Fruit fly (Drosophila melanogaster) whole organism, embryonic: ENCODE data around the gene CG3630.

Experiments
- BEAF-32 ChIP-seq: fragments of 200-800 bp; sonication (Bioruptor generic); optimal IDR thresholded peaks from 3 replicates; lab custom pipeline; 2017; ENCODE audit warnings: missing biosample characterization, missing genetic modification characterization, mild to moderate bottlenecking, moderate library complexity, missing genetic modification reagents
- CG14710 ChIP-seq: fragments of 200-800 bp; sonication (Bioruptor generic); optimal IDR thresholded peaks from 3 replicates; lab custom pipeline; 2019; ENCODE audit warnings: missing biosample characterization, mild to moderate bottlenecking, missing genetic modification characterization, moderate library complexity
- CG15514 ChIP-seq: fragments of 200-800 bp; sonication (Bioruptor generic); optimal IDR thresholded peaks from 3 replicates; lab custom pipeline; 2017; ENCODE audit warnings: missing biosample characterization, missing genetic modification characterization, mild to moderate bottlenecking, moderate library complexity, missing genetic modification reagents
- CG17186 ChIP-seq: fragments of 200-800 bp; sonication (Bioruptor generic); optimal IDR thresholded peaks from 3 replicates; lab custom pipeline; 2017; ENCODE audit warnings: missing biosample characterization, missing genetic modification reagents, missing genetic modification characterization
- CG18011 ChIP-seq: fragments of 200-800 bp; sonication (Bioruptor generic); optimal IDR thresholded peaks from 2 replicates; lab custom pipeline; 2017; ENCODE audit warnings: missing biosample characterization, missing genetic modification characterization, mild to moderate bottlenecking, moderate library complexity, missing genotype
- CG1832 ChIP-seq: fragments of 200-800 bp; sonication (Bioruptor generic); optimal IDR thresholded peaks from 2 replicates; lab custom pipeline; 2017; ENCODE audit warnings: missing biosample characterization, mild to moderate bottlenecking, missing genetic modification characterization, inconsistent platforms
- CG34376 ChIP-seq: fragments of 200-800 bp; sonication (Bioruptor generic); optimal IDR thresholded peaks from 2 replicates; lab custom pipeline; 2018; ENCODE audit warnings: missing biosample characterization, mild to moderate bottlenecking, missing genetic modification characterization
- CG6854 ChIP-seq: fragments of 200-800 bp; sonication (Bioruptor generic); optimal IDR thresholded peaks from 3 replicates; lab custom pipeline; 2017; ENCODE audit warnings: missing biosample characterization, mild to moderate bottlenecking, missing genetic modification characterization
- CG7357 ChIP-seq: fragments of 200-800 bp; sonication (Bioruptor generic); IDR thresholded peaks from 3 replicates; pipeline ENCODE4 v1.3.6; 2022; ENCODE audit warnings: missing biosample characterization, missing genetic modification characterization
- CG7839 ChIP-seq: fragments of 200-800 bp; sonication (Bioruptor generic); optimal IDR thresholded peaks from 3 replicates; lab custom pipeline; 2018; ENCODE audit warnings: missing biosample characterization, mild to moderate bottlenecking, missing genetic modification characterization, moderate library complexity
- CG7963 ChIP-seq: fragments of 200-800 bp; sonication (Bioruptor generic); IDR thresholded peaks from 3 replicates; pipeline ENCODE4 v1.3.6; 2022; ENCODE audit warnings: missing biosample characterization, missing genetic modification characterization; ENCODE audit not compliant: partially characterized antibody
- CG8924 ChIP-seq: fragments of 200-800 bp; optimal IDR thresholded peaks from 3 replicates; lab custom pipeline; 2019; ENCODE audit warnings: missing biosample characterization, mild to moderate bottlenecking, missing genetic modification characterization, moderate library complexity
- CHES-1-like ChIP-seq: fragments of 200-800 bp; sonication (Bioruptor generic); optimal IDR thresholded peaks from 2 replicates; lab custom pipeline; 2016; ENCODE audit warnings: missing biosample characterization, missing genetic modification characterization
- CTCF ChIP-seq: fragments of 200-800 bp; sonication (Bioruptor generic); optimal IDR thresholded peaks from 2 replicates; lab custom pipeline; 2017; ENCODE audit warnings: missing biosample characterization, mild to moderate bottlenecking, missing genetic modification characterization, moderate library complexity
- Dbx ChIP-seq: fragments of 200-800 bp; sonication (Bioruptor generic); IDR thresholded peaks from 3 replicates; pipeline ENCODE4 v1.3.6; 2022; ENCODE audit warnings: missing biosample characterization, missing genetic modification characterization
- Dll ChIP-seq: fragments of 200-800 bp; sonication (Bioruptor generic); IDR thresholded peaks from 4 replicates; pipeline ENCODE4 v1.3.6; 2022; ENCODE audit warnings: missing biosample characterization, missing genetic modification characterization; ENCODE audit not compliant: partially characterized antibody
- Dp ChIP-seq: fragments of 200-800 bp; sonication (Bioruptor generic); optimal IDR thresholded peaks from 2 replicates; lab custom pipeline; 2018; ENCODE audit warnings: missing biosample characterization, mild to moderate bottlenecking, missing genetic modification characterization, moderate library complexity
- E2f2 ChIP-seq: fragments of 200-800 bp; sonication (Bioruptor generic); IDR thresholded peaks from 2 replicates; pipeline ENCODE4 v1.3.6; 2022; ENCODE audit warnings: missing biosample characterization, missing genetic modification characterization
- HLH4C ChIP-seq: fragments of 200-800 bp; sonication (Bioruptor generic); IDR thresholded peaks from 3 replicates; pipeline ENCODE4 v1.3.6; 2022; ENCODE audit warnings: missing biosample characterization, missing genetic modification characterization; ENCODE audit not compliant: partially characterized antibody
- Hr78 ChIP-seq, 2 experiments: fragments of 200-800 bp in 1 of 2; fragments of >200 bp in 1 of 2; sonication (Bioruptor generic) in 1 of 2; optimal IDR thresholded peaks; 2 replicates each; lab custom pipeline; 2017 to 2019; ENCODE audit warnings: missing biosample characterization in 2 of 2, missing genetic modification characterization in 2 of 2, mild to moderate bottlenecking in 1 of 2, moderate library complexity in 1 of 2
- MBD-R2 ChIP-seq: fragments of 200-800 bp; sonication (Bioruptor generic); IDR thresholded peaks from 2 replicates; pipeline ENCODE4 v1.3.6; 2022; ENCODE audit warnings: missing biosample characterization, missing genetic modification characterization
- Oaz ChIP-seq: fragments of 200-800 bp; sonication (Bioruptor generic); IDR thresholded peaks from 2 replicates; pipeline ENCODE4 v1.3.6; 2022; ENCODE audit warnings: missing biosample characterization, missing genetic modification characterization
- Optix ChIP-seq: fragments of 200-800 bp; sonication (Bioruptor generic); IDR thresholded peaks from 3 replicates; pipeline ENCODE4 v1.3.6; 2022; ENCODE audit warnings: missing biosample characterization, missing genetic modification characterization
- Pdp1 ChIP-seq, 2 experiments: fragments of 200-800 bp; sonication (Bioruptor generic); optimal IDR thresholded peaks; 3 replicates each; lab custom pipeline; 2016; ENCODE audit warnings: missing biosample characterization in 2 of 2, missing genetic modification characterization in 2 of 2, mild to moderate bottlenecking in 1 of 2, moderate library complexity in 1 of 2
- Sox102F ChIP-seq: fragments of 200-800 bp; sonication (Bioruptor generic); optimal IDR thresholded peaks from 2 replicates; lab custom pipeline; 2018; ENCODE audit warnings: missing biosample characterization, mild to moderate bottlenecking, missing genetic modification characterization, moderate library complexity
- Sry-δ ChIP-seq: fragments of 200-800 bp; sonication (Bioruptor generic); optimal IDR thresholded peaks from 2 replicates; lab custom pipeline; 2016; ENCODE audit warnings: missing biosample characterization, missing genetic modification characterization
- amos ChIP-seq: fragments of 200-800 bp; sonication (Bioruptor generic); IDR thresholded peaks from 2 replicates; pipeline ENCODE4 v1.3.6; 2022; ENCODE audit warnings: missing biosample characterization, missing genetic modification characterization; ENCODE audit not compliant: partially characterized antibody
- ato ChIP-seq: fragments of 200-800 bp; sonication (Bioruptor generic); IDR thresholded peaks from 2 replicates; pipeline ENCODE4 v1.3.6; 2022; ENCODE audit warnings: missing biosample characterization, missing genetic modification characterization; ENCODE audit not compliant: partially characterized antibody
- crp ChIP-seq, 2 experiments: fragments of 200-800 bp; sonication (Bioruptor generic); optimal IDR thresholded peaks; 2 replicates in 1 of 2; 3 replicates in 1 of 2; lab custom pipeline; 2017; ENCODE audit warnings: missing biosample characterization in 2 of 2, missing genetic modification characterization in 2 of 2, mild to moderate bottlenecking in 1 of 2, moderate library complexity in 1 of 2
- en ChIP-seq: fragments of 200-800 bp; sonication (Bioruptor generic); optimal IDR thresholded peaks from 2 replicates; lab custom pipeline; 2016; ENCODE audit warnings: missing biosample characterization, missing genetic modification characterization
- exex ChIP-seq: fragments of 200-800 bp; sonication (Bioruptor generic); optimal IDR thresholded peaks from 4 replicates; lab custom pipeline; 2018; ENCODE audit warnings: missing biosample characterization, mild to moderate bottlenecking, missing genetic modification characterization, moderate library complexity
- fd3F ChIP-seq: fragments of 200-800 bp; sonication (Bioruptor generic); optimal IDR thresholded peaks from 2 replicates; lab custom pipeline; 2018; ENCODE audit warnings: missing biosample characterization, mild to moderate bottlenecking, missing genetic modification characterization, moderate library complexity
- gcm2 ChIP-seq: fragments of 200-800 bp; sonication (Bioruptor generic); optimal IDR thresholded peaks from 2 replicates; lab custom pipeline; 2016; ENCODE audit warnings: missing biosample characterization, missing genetic modification characterization
- gsb ChIP-seq: fragments of 200-800 bp; sonication (Bioruptor generic); IDR thresholded peaks from 2 replicates; pipeline ENCODE4 v1.3.6; 2022; ENCODE audit warnings: missing biosample characterization, missing genetic modification characterization
- hb ChIP-seq: fragments of 200-800 bp; sonication (Bioruptor generic); IDR thresholded peaks from 3 replicates; pipeline ENCODE4 v1.3.6; 2022; ENCODE audit warnings: missing biosample characterization, missing genetic modification characterization; ENCODE audit not compliant: partially characterized antibody
- lilli ChIP-seq: fragments of 200-800 bp; sonication (Bioruptor generic); optimal IDR thresholded peaks from 3 replicates; lab custom pipeline; 2016; ENCODE audit warnings: missing biosample characterization, missing genetic modification characterization
- mirr ChIP-seq: fragments of 200-800 bp; sonication (Bioruptor generic); optimal IDR thresholded peaks from 3 replicates; lab custom pipeline; 2018; ENCODE audit warnings: missing biosample characterization, mild to moderate bottlenecking, missing genetic modification characterization
- nerfin-2 ChIP-seq: fragments of 200-800 bp; sonication (Bioruptor generic); IDR thresholded peaks from 2 replicates; pipeline ENCODE4 v1.3.6; 2022; ENCODE audit warnings: missing biosample characterization, missing genetic modification characterization; ENCODE audit not compliant: partially characterized antibody
- onecut ChIP-seq: fragments of 200-800 bp; sonication (Bioruptor generic); IDR thresholded peaks from 2 replicates; pipeline ENCODE4 v1.3.6; 2022; ENCODE audit warnings: missing biosample characterization, missing genetic modification characterization
- slp2 ChIP-seq: fragments of 200-800 bp; sonication (Bioruptor generic); optimal IDR thresholded peaks from 2 replicates; lab custom pipeline; 2016; ENCODE audit warnings: missing biosample characterization, missing genetic modification characterization
- sug ChIP-seq: fragments of 200-800 bp; optimal IDR thresholded peaks from 2 replicates; lab custom pipeline; 2019; ENCODE audit warnings: missing biosample characterization, mild to moderate bottlenecking, missing genetic modification characterization, moderate library complexity
- trem ChIP-seq: fragments of 200-800 bp; optimal IDR thresholded peaks from 3 replicates; lab custom pipeline; 2019; ENCODE audit warnings: missing biosample characterization, mild to moderate bottlenecking, missing genetic modification characterization, moderate library complexity
- unpg ChIP-seq: fragments of 200-800 bp; sonication (Bioruptor generic); optimal IDR thresholded peaks from 3 replicates; lab custom pipeline; 2018; ENCODE audit warnings: missing biosample characterization, mild to moderate bottlenecking, missing genetic modification characterization, moderate library complexity
- zen2 ChIP-seq: fragments of 200-800 bp; sonication (Bioruptor generic); IDR thresholded peaks from 3 replicates; pipeline ENCODE4 v1.3.6; 2022; ENCODE audit warnings: missing biosample characterization, missing genetic modification characterization; ENCODE audit not compliant: partially characterized antibody

Gene CG3630

DNA sequence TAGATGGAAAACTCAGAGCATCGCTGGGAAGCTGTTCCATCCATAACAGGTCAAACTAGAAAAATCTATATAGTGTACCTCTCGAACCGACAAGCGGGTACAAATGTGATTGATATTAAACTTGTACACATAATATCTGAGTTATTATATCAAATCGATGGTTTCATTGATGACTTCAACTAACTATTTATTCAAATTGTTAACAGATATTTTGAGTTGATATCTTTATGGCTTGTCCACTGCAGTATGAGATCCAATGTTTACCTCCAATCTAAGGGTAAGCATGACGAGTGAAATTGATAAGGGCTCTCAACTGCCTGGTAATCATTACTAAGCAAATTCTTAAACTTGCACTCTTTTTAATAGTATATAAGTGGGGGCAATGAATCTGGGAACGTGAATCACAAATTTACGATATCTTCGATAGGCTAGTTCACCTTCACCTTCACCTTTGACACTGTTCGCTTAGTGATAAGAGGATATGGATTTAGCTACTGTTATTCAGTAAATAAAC, 14.0 kb downstream of the CG3630 start, which contains the start of gene Cyp4d2:
Cyp4d2 (plus strand) TSS at position 51 of the 514 bp plus-strand sequence.
- TF ChIP-seq hb (no peak), Hr78 (GFP tag; optimal IDR thresholded peaks at IDR 0.05; lab: Kevin White, UChicago) (peak in 1 of 2 experiments; percentile 47)

DNA sequence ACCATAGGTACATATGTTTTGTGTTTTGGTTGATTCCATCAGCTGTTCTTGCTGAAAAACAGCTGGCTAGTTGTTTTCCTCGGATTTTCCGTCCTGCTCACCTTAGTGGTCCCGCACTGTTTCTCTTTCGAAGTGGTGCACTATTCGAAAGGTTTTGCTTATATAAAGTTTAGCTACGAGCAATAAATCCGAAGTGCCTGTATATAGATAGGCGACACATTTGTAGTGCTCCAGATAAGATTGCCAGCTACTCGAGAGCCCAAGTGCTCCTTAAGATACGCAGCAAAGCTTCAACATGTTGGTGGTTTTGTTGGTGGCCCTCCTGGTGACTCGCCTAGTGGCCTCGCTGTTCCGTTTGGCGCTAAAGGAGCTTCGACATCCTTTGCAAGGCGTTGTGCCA, 16.8 kb downstream of the CG3630 start, which contains the start of gene Cyp4ae1:
Cyp4ae1 (plus strand) TSS at position 206 of the 400 bp plus-strand sequence.
- peak; percentile 27 for TF ChIP-seq CG34376
- peak; percentile 47 for TF ChIP-seq exex
- peak in 1 of 2 experiments; percentile 76 for TF ChIP-seq crp (GFP tag; optimal IDR thresholded peaks at IDR 0.05; lab: Kevin White, UChicago)
- peak; percentile 3 for TF ChIP-seq mirr (GFP tag; lab: Kevin White, UChicago)
- TF ChIP-seq Oaz (GFP tag; lab: Robert Waterston, UW), result no peak
- no peak for TF ChIP-seq CG18011 (GFP tag; lab: Kevin White, UChicago)
- peak; percentile 52 for TF ChIP-seq sug (tag; lab: Kevin White, UChicago)
- peak in 1 of 2 experiments; percentile 92 for TF ChIP-seq Pdp1 (GFP tag; optimal IDR thresholded peaks at IDR 0.05; lab: Kevin White, UChicago)
- TF ChIP-seq, all 482 proteins: peak for 6

dm6 chrX:2180750-2181261, 18.8 kb downstream of the CG3630 start, which contains the start of gene pn:
Gene pn, plus strand, starts transcription at chrX:2181211.
- TF ChIP-seq slp2 (GFP tag; lab: Kevin White, UChicago), result no peak
- peak; percentile 19 for TF ChIP-seq CG14710 (tag; lab: Kevin White, UChicago)
- TF ChIP-seq lilli (GFP tag; lab: Kevin White, UChicago), result no peak
- peak; percentile 80 for TF ChIP-seq E2f2 (GFP tag; lab: Robert Waterston, UW)
- no peak for TF ChIP-seq Sox102F (GFP tag; lab: Kevin White, UChicago)
- TF ChIP-seq trem, result peak; percentile 0
- TF ChIP-seq unpg, result no peak
- TF ChIP-seq onecut (GFP tag; lab: Robert Waterston, UW), result peak; percentile 6; the same call in 1 of the 2 replicates
- no peak for TF ChIP-seq fd3F (GFP tag; lab: Kevin White, UChicago)
- no peak for TF ChIP-seq CG1832
- TF ChIP-seq ato, result 0 out of 2 replicates have a peak, but pooled peaks have one; percentile 27
- TF ChIP-seq gcm2 (GFP tag; lab: Kevin White, UChicago), result no peak
- TF ChIP-seq BEAF-32 (GFP tag; lab: Kevin White, UChicago), result peak; percentile 55
- peak; percentile 20; the same call in 1 of the 2 replicates for TF ChIP-seq amos (GFP tag; lab: Robert Waterston, UW)
- TF ChIP-seq Dll (GFP tag; lab: Robert Waterston, UW), result peak; percentile 55; the same call in 2 of the 4 replicates
- no peak for TF ChIP-seq CG8924
- 0 out of 3 replicates have a peak, but pooled peaks have one; percentile 17 for TF ChIP-seq zen2 (GFP tag; lab: Robert Waterston, UW)
- TF ChIP-seq HLH4C (GFP tag; lab: Robert Waterston, UW), result peak; percentile 60; the same call in 2 of the 3 replicates
- TF ChIP-seq CG15514 (GFP tag; lab: Kevin White, UChicago), result peak; percentile 15
- TF ChIP-seq MBD-R2 (GFP tag; lab: Robert Waterston, UW), result peak; percentile 33; the same call in 1 of the 2 replicates
- TF ChIP-seq CG17186 (GFP tag; lab: Kevin White, UChicago), result peak; percentile 37
- peak; percentile 34; the same call in 1 of the 2 replicates for TF ChIP-seq nerfin-2 (GFP tag; lab: Robert Waterston, UW)
- no peak for TF ChIP-seq CG6854 (GFP tag; lab: Kevin White, UChicago)
- TF ChIP-seq crp (GFP tag; optimal IDR thresholded peaks at IDR 0.05; lab: Kevin White, UChicago), result peak; percentile 55 to 83
- no peak for TF ChIP-seq CHES-1-like (GFP tag; lab: Kevin White, UChicago)
- no peak for TF ChIP-seq Dbx (GFP tag; lab: Robert Waterston, UW)
- TF ChIP-seq Dp, result peak; percentile 71
- TF ChIP-seq CG7839 (tag; lab: Kevin White, UChicago), result no peak
- TF ChIP-seq CG7963 (GFP tag; lab: Robert Waterston, UW), result no peak
- TF ChIP-seq gsb (GFP tag; lab: Robert Waterston, UW), result no peak
- TF ChIP-seq CG7357 (GFP tag; lab: Robert Waterston, UW), result no peak
- no peak for TF ChIP-seq CTCF (GFP tag; lab: Kevin White, UChicago)
- no peak for TF ChIP-seq Optix (GFP tag; lab: Robert Waterston, UW)
- TF ChIP-seq en, result no peak
- peak; percentile 57 for TF ChIP-seq Sry-δ
